Fruit fly (Drosophila melanogaster): ENCODE data around the gene Acbp5.

DNA sequence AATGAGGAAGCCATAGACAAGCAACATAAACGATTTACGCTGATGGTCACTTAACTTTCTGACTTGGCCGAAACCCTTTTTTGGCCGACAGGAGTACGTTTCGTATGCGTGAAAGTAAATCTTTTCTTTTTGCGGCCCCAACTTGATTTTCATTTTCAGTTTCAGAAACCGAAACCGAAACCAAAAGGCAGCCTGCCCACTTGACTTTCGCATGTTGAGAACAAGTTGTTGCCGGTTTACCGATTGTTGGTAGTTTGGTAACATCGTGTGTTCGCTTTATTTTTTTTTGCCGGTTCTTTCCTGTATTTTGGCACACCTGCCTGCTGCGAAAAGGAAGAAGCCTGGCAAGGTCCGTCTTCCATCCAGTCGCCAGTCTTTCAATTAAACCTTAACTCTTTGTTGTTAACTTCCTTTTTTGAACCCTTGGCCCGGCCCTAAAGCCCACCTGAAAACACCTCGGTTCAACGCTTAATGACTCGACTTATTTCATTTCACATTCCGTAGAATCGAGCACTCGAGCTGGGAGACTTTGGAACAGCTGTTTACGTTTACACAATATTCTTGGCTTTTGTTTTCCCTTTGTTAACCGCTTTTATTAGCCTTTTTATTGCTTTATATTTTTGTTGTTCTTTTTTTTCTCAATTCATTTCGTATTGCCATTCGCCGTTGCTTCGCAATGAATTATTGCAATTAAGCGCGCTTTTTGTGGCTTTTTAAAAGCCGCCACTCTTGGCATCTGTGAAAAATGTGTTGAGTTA, 13.2 kb downstream of the Acbp5 start:
- TF ChIP-seq CG32006 (GFP tag; optimal IDR thresholded peaks at IDR 0.05) (no peak), acj6 (GFP tag; optimal IDR thresholded peaks at IDR 0.05) (no peak), achi (GFP tag; optimal IDR thresholded peaks at IDR 0.05) (no peak), CG6854 (GFP tag; optimal IDR thresholded peaks at IDR 0.05) (peak; percentile 81), CG9139 (GFP tag; optimal IDR thresholded peaks at IDR 0.05) (peak; percentile 70), fd59A (GFP tag; optimal IDR thresholded peaks at IDR 0.05) (no peak), CG8632 (GFP tag; optimal IDR thresholded peaks at IDR 0.05) (peak; percentile 15)

All from whole organism, prepupa.